Worm (Caenorhabditis elegans) whole organism, L4/young adult: ENCODE data around the gene pho-12.

Experiments used
- W03F9.2 ChIP-seq: fragments of 150-350 bp; optimal IDR thresholded peaks from 2 replicates; lab custom pipeline; 2014; ENCODE audit warnings: missing biosample characterization, missing genetic modification characterization
- dao-5 ChIP-seq: sonication (generic microtip); optimal IDR thresholded peaks from 2 replicates; lab custom pipeline; 2016; ENCODE audit warnings: missing genotype, missing genetic modification characterization, moderate library complexity, missing compliant biosample characterization
- him-1 ChIP-seq: sonication (generic microtip); optimal IDR thresholded peaks from 2 replicates; lab custom pipeline; 2016; ENCODE audit warnings: missing genotype, missing genetic modification reagents, missing genetic modification characterization, missing compliant biosample characterization

ce11 chrII:5093945-5094344 is 33.3 kb upstream of the pho-12 start, which contains the start of gene C04G6.13:
- no peak for TF ChIP-seq dao-5 (tag; lab: Kevin White, UChicago)
- TF ChIP-seq him-1 (tag; lab: Kevin White, UChicago) = no peak
- TF ChIP-seq W03F9.2 (tag; lab: Kevin White, UChicago) = no peak
